Worm (Caenorhabditis elegans) whole organism, L3 larva: ENCODE results near the gene srw-100.
"Not testable (repeated sequence)": the region's sequence is repeated elsewhere in the genome, so short reads cannot be mapped to it uniquely, and the experiment has no call there.

Experiments used
- R02D3.7 ChIP-seq: fragments of 150-350 bp; optimal IDR thresholded peaks from 2 replicates; lab custom pipeline; 2014; ENCODE audit warnings: missing biosample characterization, missing genetic modification characterization
- ama-1 ChIP-seq: fragments of 150-350 bp; optimal IDR thresholded peaks from 2 replicates; lab custom pipeline; 2018
- ceh-16 ChIP-seq: sonication (generic microtip); optimal IDR thresholded peaks from 2 replicates; lab custom pipeline; 2017; ENCODE audit warnings: missing biosample characterization, missing genetic modification characterization
- egl-27 ChIP-seq: sonication (generic microtip); optimal IDR thresholded peaks from 4 replicates; lab custom pipeline; 2017; ENCODE audit warnings: missing biosample characterization, missing genetic modification reagents, missing genetic modification characterization
- elt-3 ChIP-seq, 3 experiments: fragments of 150-350 bp in 1 of 3; sonication (generic microtip) in 2 of 3; optimal IDR thresholded peaks; 2 replicates in 2 of 3; 4 replicates in 1 of 3; lab custom pipeline; 2014 to 2017; ENCODE audit warnings: missing biosample characterization in 3 of 3, missing genetic modification characterization in 3 of 3
- fos-1 ChIP-seq: fragments of 150-350 bp; optimal IDR thresholded peaks from 2 replicates; lab custom pipeline; 2014; ENCODE audit warnings: missing biosample characterization, missing genetic modification characterization
- hmg-11 ChIP-seq: sonication (generic microtip); optimal IDR thresholded peaks from 2 replicates; lab custom pipeline; 2016; ENCODE audit warnings: missing genetic modification characterization, missing compliant biosample characterization
- mml-1 ChIP-seq: fragments of 150-350 bp; sonication (generic microtip); optimal IDR thresholded peaks from 3 replicates; lab custom pipeline; 2014; ENCODE audit warnings: missing biosample characterization, missing genetic modification characterization
- nhr-77 ChIP-seq: fragments of 150-350 bp; optimal IDR thresholded peaks from 2 replicates; lab custom pipeline; 2014; ENCODE audit warnings: missing biosample characterization, missing genetic modification characterization
- pha-4 ChIP-seq: fragments of 150-350 bp; optimal IDR thresholded peaks from 2 replicates; lab custom pipeline; 2014; ENCODE audit warnings: missing biosample characterization, missing genetic modification reagents, missing genetic modification characterization
- unc-39 ChIP-seq: sonication (generic microtip); optimal IDR thresholded peaks from 4 replicates; lab custom pipeline; 2017; ENCODE audit warnings: missing biosample characterization, missing genetic modification characterization
- unc-62 ChIP-seq: fragments of 150-350 bp; sonication (generic microtip); optimal IDR thresholded peaks from 4 replicates; lab custom pipeline; 2014; ENCODE audit warnings: missing biosample characterization, missing genetic modification reagents, missing genetic modification characterization
- ztf-11 ChIP-seq: fragments of 150-350 bp; optimal IDR thresholded peaks from 2 replicates; lab custom pipeline; 2014; ENCODE audit warnings: missing biosample characterization, missing genetic modification characterization

- TF ChIP-seq ztf-11 (tag; lab: Kevin White, UChicago); unc-39; R02D3.7; fos-1 (tag; lab: Kevin White, UChicago); pha-4 (tag; lab: Kevin White, UChicago); mml-1; unc-62 (GFP tag; lab: Kevin White, UChicago); hmg-11 (tag; lab: Kevin White, UChicago); ceh-16 (tag; lab: Kevin White, UChicago); ama-1 (lab: Kevin White, UChicago); nhr-77; egl-27 (tag; lab: Kevin White, UChicago); elt-3 (tag; optimal IDR thresholded peaks at IDR 0.05; lab: Kevin White, UChicago): not testable (repeated sequence)
Observed at ce11 chrV:1692494-1692893, 18.5 kb upstream of the srw-100 start, which contains the start of gene Y46H3C.5.
